Fruit fly (Drosophila melanogaster) whole organism, prepupa: Measurements from ENCODE around the gene sd.

ENCODE experiments used
- Blimp-1 ChIP-seq: fragments of 200-800 bp; sonication (Bioruptor generic); optimal IDR thresholded peaks from 3 replicates; lab custom pipeline; 2017; ENCODE audit warnings: missing biosample characterization, missing genetic modification characterization, mild to moderate bottlenecking, moderate library complexity, missing genetic modification reagents
- CG10631 ChIP-seq: fragments of 200-800 bp; sonication (Bioruptor generic); optimal IDR thresholded peaks from 2 replicates; lab custom pipeline; 2016; ENCODE audit warnings: missing biosample characterization, missing genetic modification characterization
- CG11294 ChIP-seq: fragments of 200-800 bp; sonication (Bioruptor generic); IDR thresholded peaks from 2 replicates; pipeline ENCODE4 v1.3.6; 2022; ENCODE audit warnings: missing biosample characterization, missing genetic modification characterization
- CG11762 ChIP-seq: fragments of 200-800 bp; sonication (Bioruptor generic); optimal IDR thresholded peaks from 3 replicates; lab custom pipeline; 2016; ENCODE audit warnings: missing biosample characterization, missing genetic modification characterization; ENCODE audit not compliant: insufficient read depth
- CG11902 ChIP-seq: fragments of 200-800 bp; sonication (Bioruptor generic); optimal IDR thresholded peaks from 3 replicates; lab custom pipeline; 2016; ENCODE audit warnings: missing biosample characterization, missing genetic modification characterization
- CG15336 ChIP-seq: fragments of 200-800 bp; sonication (Bioruptor generic); IDR thresholded peaks from 2 replicates; pipeline ENCODE4 v1.3.6; 2022; ENCODE audit warnings: missing biosample characterization, missing genetic modification characterization
- CG1621 ChIP-seq: fragments of 200-800 bp; sonication (Bioruptor generic); optimal IDR thresholded peaks from 3 replicates; lab custom pipeline; 2018; ENCODE audit warnings: missing biosample characterization, mild to moderate bottlenecking, missing genetic modification characterization
- CG31627 ChIP-seq: fragments of 200-800 bp; sonication (Bioruptor generic); optimal IDR thresholded peaks from 3 replicates; lab custom pipeline; 2016; ENCODE audit warnings: missing biosample characterization, missing genetic modification characterization
- CG32006 ChIP-seq: fragments of 200-800 bp; sonication (Bioruptor generic); optimal IDR thresholded peaks from 3 replicates; lab custom pipeline; 2017; ENCODE audit warnings: missing biosample characterization, mild to moderate bottlenecking, missing genetic modification characterization
- CG4318 ChIP-seq: fragments of 200-800 bp; sonication (Bioruptor generic); optimal IDR thresholded peaks from 3 replicates; lab custom pipeline; 2017; ENCODE audit warnings: missing biosample characterization, mild to moderate bottlenecking, missing genetic modification characterization
- CG6163 ChIP-seq: fragments of 200-800 bp; sonication (Bioruptor generic); IDR thresholded peaks from 3 replicates; pipeline ENCODE4 v1.3.6; 2022; ENCODE audit warnings: missing biosample characterization, missing genetic modification characterization
- CG6276 ChIP-seq: fragments of 200-800 bp; sonication (Bioruptor generic); optimal IDR thresholded peaks from 2 replicates; lab custom pipeline; 2017; ENCODE audit warnings: missing biosample characterization, mild to moderate bottlenecking, missing genetic modification characterization
- CG6792 ChIP-seq: fragments of 200-800 bp; sonication (Bioruptor generic); optimal IDR thresholded peaks from 3 replicates; lab custom pipeline; 2016; ENCODE audit warnings: missing biosample characterization, missing genetic modification characterization
- CG6808 ChIP-seq: fragments of 200-800 bp; sonication (Bioruptor generic); optimal IDR thresholded peaks from 3 replicates; lab custom pipeline; 2017; ENCODE audit warnings: missing biosample characterization, missing genetic modification characterization, mild to moderate bottlenecking, moderate library complexity, missing genetic modification reagents
- CG6854 ChIP-seq: fragments of 200-800 bp; sonication (Bioruptor generic); optimal IDR thresholded peaks from 2 replicates; lab custom pipeline; 2017; ENCODE audit warnings: missing biosample characterization, mild to moderate bottlenecking, missing genetic modification characterization
- CG8119 ChIP-seq: fragments of 200-800 bp; sonication (Bioruptor generic); IDR thresholded peaks from 3 replicates; pipeline ENCODE4 v1.3.6; 2022; ENCODE audit warnings: missing biosample characterization, missing genetic modification characterization
- CG8319 ChIP-seq: fragments of 200-800 bp; sonication (Bioruptor generic); optimal IDR thresholded peaks from 3 replicates; lab custom pipeline; 2016; ENCODE audit warnings: missing biosample characterization, missing genetic modification characterization
- CG8632 ChIP-seq: fragments of 200-800 bp; sonication (Bioruptor generic); optimal IDR thresholded peaks from 3 replicates; lab custom pipeline; 2016; ENCODE audit warnings: missing biosample characterization, missing genetic modification characterization
- CG9139 ChIP-seq: fragments of 200-800 bp; sonication (Bioruptor generic); optimal IDR thresholded peaks from 3 replicates; lab custom pipeline; 2017; ENCODE audit warnings: missing biosample characterization, mild to moderate bottlenecking, missing genetic modification characterization
- Eip75B ChIP-seq: fragments of 200-800 bp; sonication (Bioruptor generic); optimal IDR thresholded peaks from 3 replicates; lab custom pipeline; 2016; ENCODE audit warnings: missing biosample characterization, missing genetic modification characterization
- Eip78C ChIP-seq: fragments of 200-800 bp; sonication (Bioruptor generic); peaks from one replicate; lab custom pipeline; 2016; ENCODE audit warnings: missing biosample characterization, missing genetic modification characterization
- Eip93F ChIP-seq: fragments of 200-800 bp; sonication (Bioruptor generic); optimal IDR thresholded peaks from 2 replicates; lab custom pipeline; 2016; ENCODE audit warnings: missing biosample characterization, mild to moderate bottlenecking, missing genetic modification characterization
- Ets21C ChIP-seq: fragments of 200-800 bp; sonication (Bioruptor generic); optimal IDR thresholded peaks from 3 replicates; lab custom pipeline; 2016; ENCODE audit warnings: missing biosample characterization, missing genetic modification characterization
- Gug ChIP-seq: fragments of 200-800 bp; sonication (Bioruptor generic); IDR thresholded peaks from 2 replicates; pipeline ENCODE4 v1.3.6; 2022; ENCODE audit warnings: missing biosample characterization, missing genetic modification characterization
- Hr38 ChIP-seq: sonication (Bioruptor generic); optimal IDR thresholded peaks from 2 replicates; lab custom pipeline; 2016; ENCODE audit warnings: missing biosample characterization, missing genetic modification characterization
- Hr39 ChIP-seq: fragments of 200-800 bp; sonication (Bioruptor generic); optimal IDR thresholded peaks from 2 replicates; lab custom pipeline; 2016; ENCODE audit warnings: missing biosample characterization, missing genetic modification characterization
- Hr4 ChIP-seq: fragments of 200-800 bp; sonication (Bioruptor generic); optimal IDR thresholded peaks from 3 replicates; lab custom pipeline; 2016; ENCODE audit warnings: missing biosample characterization, missing genetic modification characterization
- Lpt ChIP-seq: fragments of 200-800 bp; sonication (Bioruptor generic); optimal IDR thresholded peaks from 3 replicates; lab custom pipeline; 2016; ENCODE audit warnings: missing biosample characterization, missing genetic modification characterization
- OdsH ChIP-seq: fragments of 200-800 bp; sonication (Bioruptor generic); optimal IDR thresholded peaks from 3 replicates; lab custom pipeline; 2016; ENCODE audit warnings: missing biosample characterization, missing genetic modification characterization
- Smox ChIP-seq: fragments of 200-800 bp; sonication (Bioruptor generic); optimal IDR thresholded peaks from 3 replicates; lab custom pipeline; 2016; ENCODE audit warnings: missing biosample characterization, missing genetic modification characterization
- Sox102F ChIP-seq: fragments of 200-800 bp; sonication (Bioruptor generic); optimal IDR thresholded peaks from 2 replicates; lab custom pipeline; 2016; ENCODE audit warnings: missing biosample characterization, mild to moderate bottlenecking, missing genetic modification characterization
- Sox14 ChIP-seq: fragments of 200-800 bp; sonication (Bioruptor generic); optimal IDR thresholded peaks from 3 replicates; lab custom pipeline; 2016; ENCODE audit warnings: missing biosample characterization, missing genetic modification characterization
- Sox15 ChIP-seq: fragments of 200-800 bp; sonication (Bioruptor generic); optimal IDR thresholded peaks from 3 replicates; lab custom pipeline; 2016; ENCODE audit warnings: missing biosample characterization, missing genetic modification characterization
- achi ChIP-seq: fragments of 200-800 bp; sonication (Bioruptor generic); optimal IDR thresholded peaks from 3 replicates; lab custom pipeline; 2016; ENCODE audit warnings: missing biosample characterization, missing genetic modification characterization
- acj6 ChIP-seq: fragments of 200-800 bp; sonication (Bioruptor generic); optimal IDR thresholded peaks from 3 replicates; lab custom pipeline; 2016; ENCODE audit warnings: missing biosample characterization, missing genetic modification characterization
- eg ChIP-seq: fragments of 200-800 bp; sonication (Bioruptor generic); IDR thresholded peaks from 3 replicates; pipeline ENCODE4 v1.3.6; 2022; ENCODE audit warnings: missing biosample characterization, missing genetic modification characterization
- esn ChIP-seq: fragments of 200-800 bp; sonication (Bioruptor generic); optimal IDR thresholded peaks from 2 replicates; lab custom pipeline; 2016; ENCODE audit warnings: missing biosample characterization, mild to moderate bottlenecking, missing genetic modification characterization, moderate library complexity
- fd85E ChIP-seq: fragments of 200-800 bp; sonication (Bioruptor generic); optimal IDR thresholded peaks from 3 replicates; lab custom pipeline; 2016; ENCODE audit warnings: missing biosample characterization, missing genetic modification characterization
- lz ChIP-seq: fragments of 200-800 bp; sonication (Bioruptor generic); optimal IDR thresholded peaks from 3 replicates; lab custom pipeline; 2016; ENCODE audit warnings: missing biosample characterization, missing genetic modification characterization
- pdm3 ChIP-seq: fragments of 200-800 bp; sonication (Bioruptor generic); optimal IDR thresholded peaks from 3 replicates; lab custom pipeline; 2016; ENCODE audit warnings: missing biosample characterization, missing genetic modification characterization
- salr ChIP-seq, 2 experiments: fragments of 200-800 bp; sonication (Bioruptor generic); optimal IDR thresholded peaks; 3 replicates each; lab custom pipeline; 2016 to 2018; ENCODE audit warnings: missing biosample characterization in 2 of 2, missing genetic modification characterization in 2 of 2, mild to moderate bottlenecking in 1 of 2
- ss ChIP-seq, 2 experiments: fragments of 200-800 bp; sonication (Bioruptor generic); optimal IDR thresholded peaks; 2 replicates in 1 of 2; 3 replicates in 1 of 2; lab custom pipeline; 2017 to 2018; ENCODE audit warnings: mild to moderate bottlenecking in 2 of 2, missing biosample characterization in 2 of 2, missing genetic modification characterization in 2 of 2, moderate library complexity in 1 of 2
- svp ChIP-seq: fragments of 200-800 bp; sonication (Bioruptor generic); peaks from one replicate; lab custom pipeline; 2016; ENCODE audit warnings: missing biosample characterization, missing genetic modification characterization
- topi ChIP-seq: fragments of 200-800 bp; sonication (Bioruptor generic); optimal IDR thresholded peaks from 3 replicates; lab custom pipeline; 2016; ENCODE audit warnings: missing biosample characterization, missing genetic modification characterization
- vri ChIP-seq: fragments of 200-800 bp; sonication (Bioruptor generic); optimal IDR thresholded peaks from 3 replicates; lab custom pipeline; 2016; ENCODE audit warnings: missing biosample characterization, mild to moderate bottlenecking, missing genetic modification characterization

sd gene

DNA sequence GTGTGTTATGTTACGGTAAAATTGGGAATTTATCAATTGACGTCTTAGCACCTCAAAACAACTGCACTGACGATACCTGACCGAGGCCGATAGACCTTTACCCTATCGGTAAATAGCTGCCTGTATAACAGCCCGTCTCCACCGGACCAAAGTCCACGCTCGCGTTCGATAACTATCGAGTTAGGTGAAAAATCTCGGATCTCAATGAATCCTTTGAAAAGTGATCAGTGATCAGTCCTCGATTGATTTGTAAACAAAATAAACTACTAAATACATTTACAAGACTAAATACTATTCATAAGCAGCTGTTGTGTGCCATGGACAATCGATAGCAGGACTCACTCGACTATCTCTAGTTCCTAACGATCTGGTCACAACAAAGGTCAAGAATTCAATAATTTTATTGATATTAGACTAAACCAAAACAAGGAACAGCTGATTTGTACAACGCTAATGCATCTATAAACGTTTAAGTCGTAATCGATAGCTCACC, 8.2 kb upstream of the sd start, which contains the start of gene sordd1:
sordd1 (minus strand) TSS at position 78 of the 493 bp plus-strand sequence.
- TF ChIP-seq Eip78C (GFP tag; lab: Kevin White, UChicago) = peak; percentile 16
- TF ChIP-seq, all 60 proteins: peak for 1; not testable (repeated sequence) for 59

DNA sequence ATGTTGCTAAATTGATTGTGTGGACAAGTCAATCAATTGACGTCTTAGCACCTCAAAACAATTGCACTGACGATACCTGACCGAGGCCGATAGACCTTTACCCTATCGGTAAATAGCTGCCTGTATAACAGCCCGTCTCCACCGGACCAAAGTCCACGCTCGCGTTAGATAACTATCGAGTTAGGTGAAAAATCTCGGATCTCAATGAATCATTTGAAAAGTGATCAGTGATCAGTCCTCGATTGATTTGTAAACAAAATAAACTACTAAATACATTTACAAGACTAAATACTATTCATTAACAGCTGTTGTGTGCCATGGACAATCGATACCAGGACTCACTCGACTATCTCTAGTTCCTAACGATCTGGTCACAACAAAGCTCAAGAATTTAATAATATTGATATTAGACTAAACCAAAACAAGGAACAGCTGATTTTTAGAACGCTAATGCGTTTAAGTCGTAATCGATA, 5.0 kb upstream of the sd start, which contains the start of the genes sordd2 and CG15602:
sordd2 (minus strand) TSS at position 78 of the 473 bp plus-strand sequence.
CG15602 (plus strand) TSS at position 342 of the 473 bp plus-strand sequence.
- TF ChIP-seq svp (GFP tag; lab: Kevin White, UChicago) (peak; percentile 84), Eip78C (GFP tag; lab: Kevin White, UChicago) (peak; percentile 23), eg (0 out of 3 replicates have a peak, but pooled peaks have one; percentile 44)

DNA sequence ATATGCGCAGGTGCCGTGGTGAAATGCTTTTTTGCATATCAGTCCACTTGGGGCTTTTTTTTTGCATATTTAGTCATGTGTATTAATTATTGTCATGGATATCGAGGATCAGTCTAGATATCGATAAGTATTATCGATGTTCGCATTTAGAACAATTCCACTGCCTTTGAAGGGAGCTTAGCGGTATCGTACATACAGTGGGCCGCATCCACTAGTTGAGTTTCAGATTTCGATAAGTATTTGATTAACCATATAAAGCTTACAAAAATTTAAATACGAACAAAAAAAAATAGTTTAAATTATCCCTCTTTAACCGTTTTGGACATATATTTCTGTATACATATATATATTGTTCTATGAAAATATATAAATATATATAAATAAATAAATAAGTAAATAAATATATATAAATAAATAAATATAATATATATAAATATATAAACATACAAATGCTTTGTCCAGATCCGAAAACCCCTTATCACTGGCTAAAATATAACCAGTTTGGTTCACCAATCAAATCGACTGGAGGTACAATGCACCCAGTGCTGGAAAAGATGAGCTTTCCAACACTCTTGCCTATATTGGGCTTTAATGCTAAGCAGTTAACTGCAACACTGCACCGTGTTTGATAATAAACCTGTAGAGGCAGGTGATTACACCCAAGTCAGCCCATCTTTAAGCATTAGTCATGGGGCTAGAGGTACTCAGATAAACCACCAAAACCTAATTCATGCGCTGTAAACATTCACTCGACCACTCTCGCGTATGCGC, 1.1 kb upstream of the sd start:
- peak; percentile 17; the same call in 1 of the 3 replicates for TF ChIP-seq CG6163 (GFP tag; lab: Robert Waterston, UW)
- TF ChIP-seq acj6 (GFP tag; lab: Kevin White, UChicago) = peak; percentile 14
- TF ChIP-seq Ets21C (GFP tag; lab: Kevin White, UChicago) = no peak
- TF ChIP-seq Sox15 (GFP tag; lab: Kevin White, UChicago) = no peak
- peak; percentile 47 for TF ChIP-seq esn (GFP tag; lab: Kevin White, UChicago)
- TF ChIP-seq achi (GFP tag; lab: Kevin White, UChicago) = peak; percentile 38
- TF ChIP-seq CG11902 = no peak
- no peak for TF ChIP-seq CG1621 (tag; lab: Kevin White, UChicago)
- TF ChIP-seq Eip75B (GFP tag; lab: Kevin White, UChicago) = no peak
- TF ChIP-seq salr (GFP tag; optimal IDR thresholded peaks at IDR 0.05; lab: Kevin White, UChicago) = no peak
- peak; percentile 21; the same call in 1 of the 3 replicates for TF ChIP-seq eg
- no peak for TF ChIP-seq ss (GFP tag; optimal IDR thresholded peaks at IDR 0.05; lab: Kevin White, UChicago)
- TF ChIP-seq topi = no peak
- peak; percentile 12 for TF ChIP-seq Hr39 (GFP tag; lab: Kevin White, UChicago)
- TF ChIP-seq CG6854 (GFP tag; lab: Kevin White, UChicago) = no peak
- TF ChIP-seq CG15336 (GFP tag; lab: Robert Waterston, UW) = no peak
- TF ChIP-seq CG32006 (GFP tag; lab: Kevin White, UChicago) = peak; percentile 53
- TF ChIP-seq Eip78C (GFP tag; lab: Kevin White, UChicago) = peak; percentile 12
- TF ChIP-seq lz = peak; percentile 9
- TF ChIP-seq vri (GFP tag; lab: Kevin White, UChicago) = peak; percentile 52
- TF ChIP-seq Lpt (GFP tag; lab: Kevin White, UChicago) = no peak
- peak; percentile 14 for TF ChIP-seq CG8632 (GFP tag; lab: Kevin White, UChicago)
- TF ChIP-seq fd85E (GFP tag; lab: Kevin White, UChicago) = no peak
- no peak for TF ChIP-seq CG8319 (GFP tag; lab: Kevin White, UChicago)
- no peak for TF ChIP-seq Hr4 (GFP tag; lab: Kevin White, UChicago)
- TF ChIP-seq Smox (GFP tag; lab: Kevin White, UChicago) = no peak
- no peak for TF ChIP-seq CG9139 (GFP tag; lab: Kevin White, UChicago)
- no peak for TF ChIP-seq CG6792 (GFP tag; lab: Kevin White, UChicago)
- TF ChIP-seq Blimp-1 (GFP tag; lab: Kevin White, UChicago) = no peak
- no peak for TF ChIP-seq pdm3 (GFP tag; lab: Kevin White, UChicago)
- no peak for TF ChIP-seq Hr38 (GFP tag; lab: Kevin White, UChicago)
- no peak for TF ChIP-seq CG8119
- no peak for TF ChIP-seq Gug (GFP tag; lab: Robert Waterston, UW)
- TF ChIP-seq CG4318 = no peak
- TF ChIP-seq Sox102F = no peak
- TF ChIP-seq CG6276 (GFP tag; lab: Kevin White, UChicago) = peak; percentile 26
- peak; percentile 23 for TF ChIP-seq OdsH
- no peak for TF ChIP-seq CG11294
- TF ChIP-seq CG10631 (GFP tag; lab: Kevin White, UChicago) = peak; percentile 46
- TF ChIP-seq Eip93F = no peak
- TF ChIP-seq CG6808 = no peak
- TF ChIP-seq Sox14 = peak; percentile 21
- no peak for TF ChIP-seq CG11762
- peak; percentile 13 for TF ChIP-seq CG31627 (GFP tag; lab: Kevin White, UChicago)
